Worm (Caenorhabditis elegans) whole organism, dauer: ENCODE data around the gene srh-218.

Source experiments
- unc-62 ChIP-seq: sonication (generic microtip); optimal IDR thresholded peaks from 2 replicates; lab custom pipeline; 2017; ENCODE audit warnings: missing biosample characterization, missing genetic modification reagents, missing genetic modification characterization

Gene srh-218

DNA sequence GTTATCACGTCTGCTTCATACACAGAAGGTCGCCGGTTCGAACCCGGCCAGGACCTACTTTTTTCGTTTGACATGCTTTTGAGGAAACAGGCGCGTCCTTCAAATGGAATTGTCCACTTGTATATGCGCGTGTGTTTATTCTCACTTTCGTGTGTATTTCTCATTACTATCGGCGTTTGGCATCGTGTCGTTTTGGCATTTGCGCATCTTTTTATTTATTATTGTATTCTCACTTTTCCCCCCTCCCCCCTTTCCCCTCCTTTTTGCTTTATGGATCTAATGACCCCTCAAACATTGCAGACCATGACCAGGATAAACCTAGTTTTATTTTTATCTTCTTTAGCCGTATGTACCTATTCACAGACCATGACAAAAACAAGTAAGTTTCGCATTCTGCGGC lies 23.6 kb downstream of the srh-218 start, which contains the start of gene F21A3.3:
TSS of gene F21A3.3 (plus strand) at position 301 of the 400 bp plus-strand sequence.
- TF ChIP-seq unc-62 (GFP tag; lab: Kevin White, UChicago), result no peak

DNA sequence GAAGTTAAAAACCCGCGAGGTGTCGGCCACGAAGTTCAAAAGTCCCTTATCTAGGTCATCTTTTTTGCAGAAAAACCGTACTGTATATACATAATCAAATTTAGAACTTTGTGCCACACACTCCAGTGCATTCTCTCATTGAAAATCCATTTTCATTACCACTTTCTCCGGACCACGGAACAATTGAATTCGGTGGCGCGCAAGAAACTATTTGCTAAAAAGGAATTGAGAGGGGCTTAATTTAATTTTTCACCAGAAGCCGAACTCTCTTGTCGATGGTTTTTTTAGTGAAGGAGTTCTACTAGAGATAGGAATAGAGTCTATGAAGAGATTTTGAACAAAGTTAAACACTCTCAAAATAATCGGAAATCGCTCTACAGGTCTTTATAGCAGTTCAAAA lies 26.1 kb downstream of the srh-218 start:
- TF ChIP-seq unc-62 (GFP tag; lab: Kevin White, UChicago), result no peak

ce11 chrV:15520398-15520797 lies 26.6 kb downstream of the srh-218 start:
- no peak for TF ChIP-seq unc-62 (GFP tag; lab: Kevin White, UChicago)

- TF ChIP-seq unc-62 (GFP tag; lab: Kevin White, UChicago), result no peak
Measured at ce11 chrV:15521920-15522319, 28.1 kb downstream of the srh-218 start, which contains the start of gene lgc-31. Gene lgc-31, minus strand, starts transcription at chrV:15522020.

ce11 chrV:15529069-15529468 lies 35.3 kb downstream of the srh-218 start, which contains the start of gene srh-276:
Gene srh-276, plus strand, starts transcription at chrV:15529369.
- no peak for TF ChIP-seq unc-62 (GFP tag; lab: Kevin White, UChicago)

DNA sequence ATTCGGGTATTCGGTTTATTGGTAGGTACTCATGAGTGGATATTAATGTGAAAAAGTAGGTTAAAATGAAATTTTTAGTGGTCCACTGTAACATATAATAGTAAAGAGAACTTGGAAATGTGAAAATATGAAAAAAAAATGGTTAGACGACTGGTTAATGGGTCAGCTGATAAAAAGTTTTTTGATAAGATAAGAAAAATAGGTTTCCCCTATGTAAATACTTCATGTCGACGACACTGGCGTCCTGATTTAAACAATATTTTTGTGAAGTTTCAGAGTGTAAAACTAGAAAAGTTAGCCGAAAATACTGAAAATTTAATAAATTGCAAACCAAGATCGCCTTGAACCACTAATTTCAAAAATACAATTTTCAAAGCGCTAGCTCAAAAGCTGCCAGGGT lies 39.3 kb downstream of the srh-218 start, which contains the start of gene F21A3.11:
TSS of gene F21A3.11 (minus strand) at position 117 of the 400 bp plus-strand sequence.
- TF ChIP-seq unc-62 (GFP tag; lab: Kevin White, UChicago), result no peak

- TF ChIP-seq unc-62 (GFP tag; lab: Kevin White, UChicago), result no peak
Measured at ce11 chrV:15533864-15534263, 40.1 kb downstream of the srh-218 start, which contains the start of gene F21A3.2. Gene F21A3.2, minus strand, starts transcription at chrV:15533964.

DNA sequence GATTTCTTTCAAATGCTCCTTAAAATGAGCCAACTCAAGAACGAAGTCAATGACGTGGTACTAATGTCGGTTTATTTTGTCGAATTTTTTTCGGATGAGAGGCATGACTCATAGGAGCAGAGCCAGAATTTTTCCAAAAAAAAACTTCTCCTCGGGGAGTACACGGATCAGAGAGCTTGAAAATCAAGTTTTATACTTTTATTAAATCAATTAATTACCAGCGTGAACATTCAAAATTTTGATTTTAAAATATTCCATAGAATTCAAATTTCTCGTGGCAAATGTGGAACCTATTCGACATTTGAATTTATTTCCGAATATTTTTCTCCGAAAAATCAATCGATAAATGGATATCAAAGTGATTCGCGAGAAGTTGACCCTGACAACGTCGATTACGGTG lies 42.5 kb downstream of the srh-218 start, which contains the start of gene F21A3.4:
TSS of gene F21A3.4 (plus strand) at position 301 of the 400 bp plus-strand sequence.
- TF ChIP-seq unc-62 (GFP tag; lab: Kevin White, UChicago), result no peak

ce11 chrV:15537923-15538322 lies 44.1 kb downstream of the srh-218 start, which contains the start of gene prde-1:
Gene prde-1, plus strand, starts transcription at chrV:15538244.
- no peak for TF ChIP-seq unc-62 (GFP tag; lab: Kevin White, UChicago)

DNA sequence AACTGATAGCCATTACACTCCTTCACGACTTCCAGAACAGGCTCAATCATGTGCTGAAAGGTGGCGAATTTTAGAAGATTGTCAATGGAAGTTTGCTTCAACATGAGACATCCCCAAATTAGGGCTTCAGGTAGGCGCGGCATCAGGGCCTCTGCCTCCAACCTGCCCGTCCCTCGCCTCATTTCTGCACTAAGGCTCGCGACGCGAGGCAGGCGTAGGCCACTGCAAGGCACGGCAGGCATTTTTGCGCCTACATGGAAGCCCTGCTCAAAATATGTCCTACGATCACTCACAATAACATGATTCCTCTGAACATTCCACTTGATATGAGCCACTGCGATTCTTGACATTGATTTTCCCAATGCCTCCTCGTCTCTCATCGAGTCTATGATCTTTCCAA lies 49.5 kb downstream of the srh-218 start:
- TF ChIP-seq unc-62 (GFP tag; lab: Kevin White, UChicago), result no peak

- no peak for TF ChIP-seq unc-62 (GFP tag; lab: Kevin White, UChicago)
Measured at ce11 chrV:15544898-15545297, 51.1 kb downstream of the srh-218 start, which contains the start of gene glb-14. Gene glb-14, minus strand, starts transcription at chrV:15544994.
